Fruit fly (Drosophila melanogaster) whole organism, prepupa: ENCODE measurements around the gene CG13847.

Source experiments
- Blimp-1 ChIP-seq: fragments of 200-800 bp; sonication (Bioruptor generic); optimal IDR thresholded peaks from 3 replicates; lab custom pipeline; 2017; ENCODE audit warnings: missing biosample characterization, missing genetic modification characterization, mild to moderate bottlenecking, moderate library complexity, missing genetic modification reagents
- CG10631 ChIP-seq: fragments of 200-800 bp; sonication (Bioruptor generic); optimal IDR thresholded peaks from 2 replicates; lab custom pipeline; 2016; ENCODE audit warnings: missing biosample characterization, missing genetic modification characterization
- CG11294 ChIP-seq: fragments of 200-800 bp; sonication (Bioruptor generic); IDR thresholded peaks from 2 replicates; pipeline ENCODE4 v1.3.6; 2022; ENCODE audit warnings: missing biosample characterization, missing genetic modification characterization
- CG11762 ChIP-seq: fragments of 200-800 bp; sonication (Bioruptor generic); optimal IDR thresholded peaks from 3 replicates; lab custom pipeline; 2016; ENCODE audit warnings: missing biosample characterization, missing genetic modification characterization; ENCODE audit not compliant: insufficient read depth
- CG11902 ChIP-seq: fragments of 200-800 bp; sonication (Bioruptor generic); optimal IDR thresholded peaks from 3 replicates; lab custom pipeline; 2016; ENCODE audit warnings: missing biosample characterization, missing genetic modification characterization
- CG15336 ChIP-seq: fragments of 200-800 bp; sonication (Bioruptor generic); IDR thresholded peaks from 2 replicates; pipeline ENCODE4 v1.3.6; 2022; ENCODE audit warnings: missing biosample characterization, missing genetic modification characterization
- CG1621 ChIP-seq: fragments of 200-800 bp; sonication (Bioruptor generic); optimal IDR thresholded peaks from 3 replicates; lab custom pipeline; 2018; ENCODE audit warnings: missing biosample characterization, mild to moderate bottlenecking, missing genetic modification characterization
- CG3032 ChIP-seq: fragments of 200-800 bp; optimal IDR thresholded peaks from 2 replicates; lab custom pipeline; 2019; ENCODE audit warnings: missing biosample characterization, mild to moderate bottlenecking, missing genetic modification characterization, moderate library complexity
- CG31627 ChIP-seq: fragments of 200-800 bp; sonication (Bioruptor generic); optimal IDR thresholded peaks from 3 replicates; lab custom pipeline; 2016; ENCODE audit warnings: missing biosample characterization, missing genetic modification characterization
- CG32006 ChIP-seq: fragments of 200-800 bp; sonication (Bioruptor generic); optimal IDR thresholded peaks from 3 replicates; lab custom pipeline; 2017; ENCODE audit warnings: missing biosample characterization, mild to moderate bottlenecking, missing genetic modification characterization
- CG34406 ChIP-seq: fragments of 200-800 bp; sonication (Bioruptor generic); optimal IDR thresholded peaks from 3 replicates; lab custom pipeline; 2016; ENCODE audit warnings: missing biosample characterization, missing genetic modification characterization
- CG3919 ChIP-seq: fragments of 200-800 bp; sonication (Bioruptor generic); optimal IDR thresholded peaks from 3 replicates; lab custom pipeline; 2016; ENCODE audit warnings: missing biosample characterization, missing genetic modification characterization
- CG4318 ChIP-seq: fragments of 200-800 bp; sonication (Bioruptor generic); optimal IDR thresholded peaks from 3 replicates; lab custom pipeline; 2017; ENCODE audit warnings: missing biosample characterization, mild to moderate bottlenecking, missing genetic modification characterization
- CG6163 ChIP-seq: fragments of 200-800 bp; sonication (Bioruptor generic); IDR thresholded peaks from 3 replicates; pipeline ENCODE4 v1.3.6; 2022; ENCODE audit warnings: missing biosample characterization, missing genetic modification characterization
- CG6276 ChIP-seq: fragments of 200-800 bp; sonication (Bioruptor generic); optimal IDR thresholded peaks from 2 replicates; lab custom pipeline; 2017; ENCODE audit warnings: missing biosample characterization, mild to moderate bottlenecking, missing genetic modification characterization
- CG6792 ChIP-seq: fragments of 200-800 bp; sonication (Bioruptor generic); optimal IDR thresholded peaks from 3 replicates; lab custom pipeline; 2016; ENCODE audit warnings: missing biosample characterization, missing genetic modification characterization
- CG6808 ChIP-seq: fragments of 200-800 bp; sonication (Bioruptor generic); optimal IDR thresholded peaks from 3 replicates; lab custom pipeline; 2017; ENCODE audit warnings: missing biosample characterization, missing genetic modification characterization, mild to moderate bottlenecking, moderate library complexity, missing genetic modification reagents
- CG6854 ChIP-seq: fragments of 200-800 bp; sonication (Bioruptor generic); optimal IDR thresholded peaks from 2 replicates; lab custom pipeline; 2017; ENCODE audit warnings: missing biosample characterization, mild to moderate bottlenecking, missing genetic modification characterization
- CG7368 ChIP-seq: fragments of 200-800 bp; sonication (Bioruptor generic); optimal IDR thresholded peaks from 3 replicates; lab custom pipeline; 2016; ENCODE audit warnings: missing biosample characterization, missing genetic modification characterization
- CG8119 ChIP-seq: fragments of 200-800 bp; sonication (Bioruptor generic); IDR thresholded peaks from 3 replicates; pipeline ENCODE4 v1.3.6; 2022; ENCODE audit warnings: missing biosample characterization, missing genetic modification characterization
- CG8319 ChIP-seq: fragments of 200-800 bp; sonication (Bioruptor generic); optimal IDR thresholded peaks from 3 replicates; lab custom pipeline; 2016; ENCODE audit warnings: missing biosample characterization, missing genetic modification characterization
- CG9139 ChIP-seq: fragments of 200-800 bp; sonication (Bioruptor generic); optimal IDR thresholded peaks from 3 replicates; lab custom pipeline; 2017; ENCODE audit warnings: missing biosample characterization, mild to moderate bottlenecking, missing genetic modification characterization
- Eip75B ChIP-seq: fragments of 200-800 bp; sonication (Bioruptor generic); optimal IDR thresholded peaks from 3 replicates; lab custom pipeline; 2016; ENCODE audit warnings: missing biosample characterization, missing genetic modification characterization
- Eip78C ChIP-seq: fragments of 200-800 bp; sonication (Bioruptor generic); peaks from one replicate; lab custom pipeline; 2016; ENCODE audit warnings: missing biosample characterization, missing genetic modification characterization
- Eip93F ChIP-seq: fragments of 200-800 bp; sonication (Bioruptor generic); optimal IDR thresholded peaks from 2 replicates; lab custom pipeline; 2016; ENCODE audit warnings: missing biosample characterization, mild to moderate bottlenecking, missing genetic modification characterization
- Ets96B ChIP-seq: fragments of 200-800 bp; optimal IDR thresholded peaks from 2 replicates; lab custom pipeline; 2019; ENCODE audit warnings: missing biosample characterization, mild to moderate bottlenecking, missing genetic modification characterization, moderate library complexity
- Gug ChIP-seq: fragments of 200-800 bp; sonication (Bioruptor generic); IDR thresholded peaks from 2 replicates; pipeline ENCODE4 v1.3.6; 2022; ENCODE audit warnings: missing biosample characterization, missing genetic modification characterization
- Hr38 ChIP-seq: sonication (Bioruptor generic); optimal IDR thresholded peaks from 2 replicates; lab custom pipeline; 2016; ENCODE audit warnings: missing biosample characterization, missing genetic modification characterization
- Hr39 ChIP-seq: fragments of 200-800 bp; sonication (Bioruptor generic); optimal IDR thresholded peaks from 2 replicates; lab custom pipeline; 2016; ENCODE audit warnings: missing biosample characterization, missing genetic modification characterization
- Met ChIP-seq: fragments of 200-800 bp; sonication (Bioruptor generic); optimal IDR thresholded peaks from 3 replicates; lab custom pipeline; 2016; ENCODE audit warnings: missing biosample characterization, missing genetic modification characterization
- OdsH ChIP-seq: fragments of 200-800 bp; sonication (Bioruptor generic); optimal IDR thresholded peaks from 3 replicates; lab custom pipeline; 2016; ENCODE audit warnings: missing biosample characterization, missing genetic modification characterization
- Sox102F ChIP-seq: fragments of 200-800 bp; sonication (Bioruptor generic); optimal IDR thresholded peaks from 2 replicates; lab custom pipeline; 2016; ENCODE audit warnings: missing biosample characterization, mild to moderate bottlenecking, missing genetic modification characterization
- acj6 ChIP-seq: fragments of 200-800 bp; sonication (Bioruptor generic); optimal IDR thresholded peaks from 3 replicates; lab custom pipeline; 2016; ENCODE audit warnings: missing biosample characterization, missing genetic modification characterization
- dac ChIP-seq: fragments of 200-800 bp; sonication (Bioruptor generic); optimal IDR thresholded peaks from 2 replicates; lab custom pipeline; 2017; ENCODE audit warnings: missing biosample characterization, mild to moderate bottlenecking, missing genetic modification characterization
- dsx ChIP-seq: fragments of 200-800 bp; optimal IDR thresholded peaks from 3 replicates; lab custom pipeline; 2019; ENCODE audit warnings: missing biosample characterization, mild to moderate bottlenecking, missing genetic modification characterization, moderate library complexity; ENCODE audit not compliant: poor library complexity, severe bottlenecking
- eg ChIP-seq: fragments of 200-800 bp; sonication (Bioruptor generic); IDR thresholded peaks from 3 replicates; pipeline ENCODE4 v1.3.6; 2022; ENCODE audit warnings: missing biosample characterization, missing genetic modification characterization
- fd59A ChIP-seq: fragments of 200-800 bp; sonication (Bioruptor generic); optimal IDR thresholded peaks from 2 replicates; lab custom pipeline; 2017; ENCODE audit warnings: missing biosample characterization, mild to moderate bottlenecking, missing genetic modification characterization, missing genetic modification reagents
- fd85E ChIP-seq: fragments of 200-800 bp; sonication (Bioruptor generic); optimal IDR thresholded peaks from 3 replicates; lab custom pipeline; 2016; ENCODE audit warnings: missing biosample characterization, missing genetic modification characterization
- net ChIP-seq: fragments of 200-800 bp; sonication (Bioruptor generic); optimal IDR thresholded peaks from 3 replicates; lab custom pipeline; 2016; ENCODE audit warnings: missing biosample characterization, missing genetic modification characterization
- pdm3 ChIP-seq: fragments of 200-800 bp; sonication (Bioruptor generic); optimal IDR thresholded peaks from 3 replicates; lab custom pipeline; 2016; ENCODE audit warnings: missing biosample characterization, missing genetic modification characterization
- salr ChIP-seq, 2 experiments: fragments of 200-800 bp; sonication (Bioruptor generic); optimal IDR thresholded peaks; 3 replicates each; lab custom pipeline; 2016 to 2018; ENCODE audit warnings: missing biosample characterization in 2 of 2, missing genetic modification characterization in 2 of 2, mild to moderate bottlenecking in 1 of 2
- ss ChIP-seq, 2 experiments: fragments of 200-800 bp; sonication (Bioruptor generic); optimal IDR thresholded peaks; 2 replicates in 1 of 2; 3 replicates in 1 of 2; lab custom pipeline; 2017 to 2018; ENCODE audit warnings: mild to moderate bottlenecking in 2 of 2, missing biosample characterization in 2 of 2, missing genetic modification characterization in 2 of 2, moderate library complexity in 1 of 2
- svp ChIP-seq: fragments of 200-800 bp; sonication (Bioruptor generic); peaks from one replicate; lab custom pipeline; 2016; ENCODE audit warnings: missing biosample characterization, missing genetic modification characterization
- topi ChIP-seq: fragments of 200-800 bp; sonication (Bioruptor generic); optimal IDR thresholded peaks from 3 replicates; lab custom pipeline; 2016; ENCODE audit warnings: missing biosample characterization, missing genetic modification characterization
- vri ChIP-seq: fragments of 200-800 bp; sonication (Bioruptor generic); optimal IDR thresholded peaks from 3 replicates; lab custom pipeline; 2016; ENCODE audit warnings: missing biosample characterization, mild to moderate bottlenecking, missing genetic modification characterization

CG13847 gene

DNA sequence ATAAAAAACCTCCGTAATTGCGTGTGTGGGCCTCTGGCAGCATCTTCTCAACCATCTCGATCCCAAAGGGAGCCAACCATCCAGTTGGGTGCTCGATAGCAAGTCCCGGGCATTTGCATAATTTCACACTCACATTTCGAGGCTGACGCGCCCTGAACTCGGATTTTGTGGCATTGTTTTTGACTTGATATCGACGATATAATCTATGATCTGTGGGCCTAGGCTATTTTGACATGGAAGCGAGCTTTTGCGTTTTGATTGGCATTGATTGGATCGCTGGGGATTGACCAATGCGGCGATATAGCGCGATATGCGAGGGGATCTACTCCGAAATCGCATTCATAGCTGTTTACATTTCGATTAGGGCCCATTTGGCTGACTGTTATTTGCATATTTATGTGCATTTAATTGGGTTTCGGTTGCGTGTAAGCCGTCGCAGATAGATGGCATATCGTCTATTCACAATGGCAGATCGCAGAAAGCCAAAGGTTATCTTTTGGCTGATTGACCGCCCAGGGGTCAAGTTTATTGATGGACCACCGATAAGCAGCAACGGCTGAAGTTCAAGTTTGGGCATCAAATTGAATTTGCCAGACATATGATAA lies 3.6 kb downstream of the CG13847 start:
- no peak for TF ChIP-seq CG3032
- no peak for TF ChIP-seq CG10631 (GFP tag; lab: Kevin White, UChicago)
- no peak for TF ChIP-seq CG9139 (GFP tag; lab: Kevin White, UChicago)
- TF ChIP-seq pdm3, result no peak
- TF ChIP-seq svp, result peak; percentile 65
- TF ChIP-seq CG11294, result no peak
- no peak for TF ChIP-seq Met (GFP tag; lab: Kevin White, UChicago)

DNA sequence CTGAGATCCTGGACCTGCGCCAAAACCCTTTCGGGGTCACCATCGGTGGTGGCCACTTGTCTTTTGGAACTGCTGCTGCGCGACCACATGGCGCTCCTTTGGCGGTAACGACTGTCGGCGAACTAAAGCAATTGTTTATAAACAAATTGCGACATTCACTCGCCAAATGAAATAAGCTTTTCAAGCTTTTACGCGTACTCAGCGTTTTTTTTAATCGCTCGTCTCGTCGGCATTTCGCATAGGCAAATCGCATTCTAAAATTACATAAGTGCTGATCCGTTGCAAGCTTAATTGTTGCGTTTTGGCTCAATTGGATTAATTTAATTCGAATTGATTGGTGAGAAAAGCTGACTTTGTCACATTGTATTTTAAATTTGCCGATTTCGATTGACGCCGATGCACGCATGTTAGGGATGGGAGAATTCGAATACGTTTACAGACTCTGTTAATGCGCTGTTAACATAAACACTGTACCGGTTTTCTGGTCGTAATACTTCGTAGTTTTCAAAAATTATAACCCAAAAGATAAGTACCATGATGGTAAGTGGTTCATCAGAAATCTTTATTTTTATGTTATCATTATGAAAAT lies 11.3 kb downstream of the CG13847 start, which contains the start of gene pinta:
Gene pinta (minus strand): TSS at position 328 of the 589 bp plus-strand sequence.
- no peak for TF ChIP-seq CG4318
- TF ChIP-seq CG8319 (GFP tag; lab: Kevin White, UChicago), result peak; percentile 25
- TF ChIP-seq CG6163, result no peak
- TF ChIP-seq CG32006 (GFP tag; lab: Kevin White, UChicago), result no peak
- peak; percentile 84 for TF ChIP-seq vri (GFP tag; lab: Kevin White, UChicago)
- TF ChIP-seq CG1621 (tag; lab: Kevin White, UChicago), result no peak
- no peak for TF ChIP-seq Eip93F (GFP tag; lab: Kevin White, UChicago)
- TF ChIP-seq OdsH, result no peak
- no peak for TF ChIP-seq CG11762
- no peak for TF ChIP-seq CG31627 (GFP tag; lab: Kevin White, UChicago)
- no peak for TF ChIP-seq eg (GFP tag; lab: Robert Waterston, UW)

DNA sequence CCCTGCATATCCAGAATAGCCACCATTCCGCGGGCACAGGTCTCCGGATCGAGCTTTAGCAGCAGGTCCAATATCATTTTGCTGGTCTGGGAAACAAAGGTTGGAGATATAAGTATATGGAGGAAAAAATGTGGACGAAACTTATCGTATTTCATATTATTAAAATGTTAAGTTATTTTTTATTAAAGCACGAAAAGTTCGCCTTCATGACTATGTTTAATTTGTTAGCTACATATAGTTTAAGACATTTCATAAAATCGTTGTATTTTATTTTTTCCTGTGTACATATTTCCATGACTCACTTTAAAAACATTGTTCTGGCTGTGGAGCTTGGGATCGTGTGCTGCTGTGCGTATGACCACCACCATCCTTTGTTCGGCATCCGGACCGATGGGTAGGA lies 12.0 kb downstream of the CG13847 start:
- TF ChIP-seq CG6276 (GFP tag; lab: Kevin White, UChicago), result no peak
- peak; percentile 34 for TF ChIP-seq Hr39 (GFP tag; lab: Kevin White, UChicago)
- peak; percentile 53 for TF ChIP-seq CG3919 (GFP tag; lab: Kevin White, UChicago)
- TF ChIP-seq CG15336 (GFP tag; lab: Robert Waterston, UW), result peak; percentile 35; the same call in 1 of the 2 replicates
- TF ChIP-seq CG9139 (GFP tag; lab: Kevin White, UChicago), result no peak
- peak; percentile 60 for TF ChIP-seq acj6 (GFP tag; lab: Kevin White, UChicago)
- peak; percentile 14 for TF ChIP-seq CG11902
- TF ChIP-seq topi (GFP tag; lab: Kevin White, UChicago), result peak; percentile 77
- TF ChIP-seq vri (GFP tag; lab: Kevin White, UChicago), result no peak
- peak; percentile 51 for TF ChIP-seq Eip75B (GFP tag; lab: Kevin White, UChicago)
- TF ChIP-seq CG3032, result peak; percentile 43
- TF ChIP-seq CG31627 (GFP tag; lab: Kevin White, UChicago), result peak; percentile 61
- TF ChIP-seq CG32006 (GFP tag; lab: Kevin White, UChicago), result no peak
- peak; percentile 38 for TF ChIP-seq dsx (GFP tag; lab: Kevin White, UChicago)
- TF ChIP-seq net (GFP tag; lab: Kevin White, UChicago), result peak; percentile 34
- peak; percentile 56 for TF ChIP-seq CG6792 (GFP tag; lab: Kevin White, UChicago)
- no peak for TF ChIP-seq dac
- TF ChIP-seq CG34406 (GFP tag; lab: Kevin White, UChicago), result peak; percentile 66
- TF ChIP-seq CG11762, result no peak
- peak; percentile 52 for TF ChIP-seq CG10631 (GFP tag; lab: Kevin White, UChicago)
- TF ChIP-seq CG7368, result peak; percentile 10
- peak; percentile 69 for TF ChIP-seq Met (GFP tag; lab: Kevin White, UChicago)
- TF ChIP-seq Gug (GFP tag; lab: Robert Waterston, UW), result no peak
- peak; percentile 59 for TF ChIP-seq OdsH
- TF ChIP-seq Blimp-1 (GFP tag; lab: Kevin White, UChicago), result no peak
- TF ChIP-seq CG6808 (GFP tag; lab: Kevin White, UChicago), result peak; percentile 38
- TF ChIP-seq fd59A, result no peak
- no peak for TF ChIP-seq Hr38
- TF ChIP-seq CG8319 (GFP tag; lab: Kevin White, UChicago), result no peak
- 0 out of 3 replicates have a peak, but pooled peaks have one; percentile 30 for TF ChIP-seq CG8119 (GFP tag; lab: Robert Waterston, UW)
- TF ChIP-seq eg (GFP tag; lab: Robert Waterston, UW), result peak; percentile 48; the same call in 1 of the 3 replicates
- TF ChIP-seq Eip78C (GFP tag; lab: Kevin White, UChicago), result peak; percentile 92
- TF ChIP-seq CG6854 (GFP tag; lab: Kevin White, UChicago), result peak; percentile 15
- peak in 1 of 2 experiments; percentile 64 for TF ChIP-seq ss (GFP tag; optimal IDR thresholded peaks at IDR 0.05; lab: Kevin White, UChicago)
- no peak for TF ChIP-seq CG4318
- TF ChIP-seq salr (GFP tag; optimal IDR thresholded peaks at IDR 0.05; lab: Kevin White, UChicago), result peak in 1 of 2 experiments; percentile 14
- peak; percentile 67 for TF ChIP-seq Sox102F (GFP tag; lab: Kevin White, UChicago)
- TF ChIP-seq Ets96B (tag; lab: Kevin White, UChicago), result peak; percentile 54
- no peak for TF ChIP-seq fd85E (GFP tag; lab: Kevin White, UChicago)
